Fruit fly (Drosophila melanogaster): ENCODE measurements around the gene CG15531.

CG15531 gene

DNA sequence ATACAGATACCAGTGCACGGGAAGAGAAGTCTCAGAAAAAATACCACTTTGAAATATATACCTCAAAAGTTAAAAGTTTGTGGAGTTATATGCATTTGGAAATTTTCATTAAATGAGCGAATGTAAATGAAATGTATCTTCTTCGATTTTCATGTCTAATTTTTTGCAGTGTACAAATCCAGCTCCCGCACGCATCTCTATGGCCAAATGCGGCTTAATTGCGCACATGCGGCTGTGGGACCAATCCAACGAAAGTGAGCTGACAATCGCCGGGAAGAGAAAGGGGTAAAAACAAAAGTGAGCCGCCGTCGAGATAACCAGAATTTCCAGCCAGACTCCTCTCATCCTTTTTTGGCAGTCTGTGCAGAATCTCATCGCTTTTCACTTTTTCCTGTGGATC lies 31.9 kb downstream of the CG15531 start (continued):
- TF ChIP-seq kah (GFP tag; optimal IDR thresholded peaks at IDR 0.05) (no peak), Elba2 (GFP tag; optimal IDR thresholded peaks at IDR 0.05) (no peak), emc (GFP tag; optimal IDR thresholded peaks at IDR 0.05) (no peak), slp2 (GFP tag; optimal IDR thresholded peaks at IDR 0.05) (peak; percentile 17), cg (GFP tag; optimal IDR thresholded peaks at IDR 0.05) (no peak), CG10431 (GFP tag; optimal IDR thresholded peaks at IDR 0.05) (no peak), Dek (tag; optimal IDR thresholded peaks at IDR 0.05) (no peak), CG10959 (GFP tag; IDR thresholded peaks at IDR 0.05) (no peak), hkb (optimal IDR thresholded peaks at IDR 0.05) (no peak), hkb (GFP tag; IDR thresholded peaks at IDR 0.05) (peak; percentile 16; the same call in 1 of the 2 replicates), row (GFP tag; IDR thresholded peaks at IDR 0.05) (peak; percentile 54), NC2α (GFP tag; optimal IDR thresholded peaks at IDR 0.05) (no peak), luna (GFP tag; optimal IDR thresholded peaks at IDR 0.05) (no peak), wdn (GFP tag; IDR thresholded peaks at IDR 0.05) (no peak), CG2678 (tag; optimal IDR thresholded peaks at IDR 0.05) (peak; percentile 20), mirr (GFP tag; optimal IDR thresholded peaks at IDR 0.05) (no peak), ssp (GFP tag; IDR thresholded peaks at IDR 0.05) (no peak), CG10979 (tag; optimal IDR thresholded peaks at IDR 0.05) (peak; percentile 42), gfzf (GFP tag; optimal IDR thresholded peaks at IDR 0.05) (no peak), vvl (GFP tag; IDR thresholded peaks at IDR 0.05) (peak; percentile 84), HLH3B (GFP tag; IDR thresholded peaks at IDR 0.05) (peak; percentile 64), Optix (GFP tag; IDR thresholded peaks at IDR 0.05) (peak; percentile 15; the same call in 1 of the 3 replicates), org-1 (GFP tag; optimal IDR thresholded peaks at IDR 0.05) (peak; percentile 19), Atf6 (GFP tag; IDR thresholded peaks at IDR 0.05) (0 out of 2 replicates have a peak, but pooled peaks have one; percentile 31), Ada2b (GFP tag; IDR thresholded peaks at IDR 0.05) (peak; percentile 28; the same call in 1 of the 2 replicates), Hr39 (optimal IDR thresholded peaks at IDR 0.05) (no peak), Mrtf (GFP tag; IDR thresholded peaks at IDR 0.05) (peak; percentile 31; the same call in 1 of the 3 replicates), Sox102F (GFP tag; optimal IDR thresholded peaks at IDR 0.05) (peak; percentile 64), lbe (GFP tag; optimal IDR thresholded peaks at IDR 0.05) (no peak), CG3163 (GFP tag; optimal IDR thresholded peaks at IDR 0.05) (no peak), pnt (GFP tag; optimal IDR thresholded peaks at IDR 0.05) (peak; percentile 40), br (optimal IDR thresholded peaks at IDR 0.05) (no peak), CG10321 (GFP tag; IDR thresholded peaks at IDR 0.05) (no peak), eve (GFP tag; optimal IDR thresholded peaks at IDR 0.05) (no peak), maf-S (GFP tag; optimal IDR thresholded peaks at IDR 0.05) (no peak), CG8478 (optimal IDR thresholded peaks at IDR 0.05) (no peak), schlank (tag; optimal IDR thresholded peaks at IDR 0.05) (no peak), ham (GFP tag; IDR thresholded peaks at IDR 0.05) (no peak), ci (GFP tag; IDR thresholded peaks at IDR 0.05) (peak; percentile 85), E2f2 (GFP tag; IDR thresholded peaks at IDR 0.05) (no peak), CG11560 (tag; IDR thresholded peaks at IDR 0.05) (0 out of 3 replicates have a peak, but pooled peaks have one; percentile 33), Adf1 (GFP tag; IDR thresholded peaks at IDR 0.05) (no peak), trem (tag; optimal IDR thresholded peaks at IDR 0.05) (no peak), CG11696 (GFP tag; IDR thresholded peaks at IDR 0.05) (no peak), chm (GFP tag; IDR thresholded peaks at IDR 0.05) (no peak), z (GFP tag; IDR thresholded peaks at IDR 0.05) (no peak), nom (GFP tag; optimal IDR thresholded peaks at IDR 0.05) (no peak), CG3726 (GFP tag; IDR thresholded peaks at IDR 0.05) (no peak), Mad (GFP tag; optimal IDR thresholded peaks at IDR 0.05) (no peak), CG5953 (GFP tag; IDR thresholded peaks at IDR 0.05) (no peak), CoRest (tag; optimal IDR thresholded peaks at IDR 0.05) (no peak), HmgD (GFP tag; optimal IDR thresholded peaks at IDR 0.05) (no peak), bowl (GFP tag; IDR thresholded peaks at IDR 0.05) (0 out of 2 replicates have a peak, but pooled peaks have one; percentile 11), Hr78 (GFP tag; optimal IDR thresholded peaks at IDR 0.05) (peak in 1 of 2 experiments; percentile 11)

Data from whole organism, embryonic.